Fruit fly (Drosophila melanogaster) whole organism, wandering third instar larva: ENCODE results near the gene CG32369.

Experiments
- HLH106 ChIP-seq: fragments of 200-800 bp; optimal IDR thresholded peaks from 3 replicates; lab custom pipeline; 2019; ENCODE audit warnings: missing biosample characterization, mild to moderate bottlenecking, missing genetic modification characterization, moderate library complexity
- N ChIP-seq: fragments of >200 bp; optimal IDR thresholded peaks from 2 replicates; lab custom pipeline; 2018; ENCODE audit warnings: missing biosample characterization, missing external identifiers, missing genetic modification characterization
- dl ChIP-seq, 2 experiments: fragments of 175-275, 200-275 bp in 1 of 2; fragments of 200-275 bp in 1 of 2; sonication (Bioruptor generic); optimal IDR thresholded peaks; lab custom pipeline; 2018; ENCODE audit warnings: mild to moderate bottlenecking in 2 of 2, missing biosample characterization in 2 of 2, missing genetic modification characterization in 2 of 2, moderate library complexity in 2 of 2; ENCODE audit not compliant: partially characterized antibody in 2 of 2, insufficient read depth in 1 of 2

- TF ChIP-seq dl (GFP tag; optimal IDR thresholded peaks at IDR 0.05; lab: Kevin White, UChicago; ENCODE audit: insufficient read depth in 1 of 2, partially characterized antibody in 2 of 2) (peak in 1 of 2 experiments; percentile 66), N (GFP tag; lab: Kevin White, UChicago) (no peak), HLH106 (no peak)
Observed at dm6 chr3L:7809289-7810099, at the start of gene CG32369.
